Worm (Caenorhabditis elegans) whole organism, late embryonic: ENCODE data around the gene lyst-1.

Experiments used
- elt-2 ChIP-seq: sonication (generic microtip); optimal IDR thresholded peaks from 2 replicates; lab custom pipeline; 2016; ENCODE audit warnings: missing genetic modification reagents, missing genetic modification characterization, missing compliant biosample characterization
- nfya-1 ChIP-seq: sonication (generic microtip); optimal IDR thresholded peaks from 2 replicates; lab custom pipeline; 2017; ENCODE audit warnings: missing genetic modification characterization, mild to moderate bottlenecking, missing compliant biosample characterization, antibody characterized with exemption, moderate library complexity

DNA sequence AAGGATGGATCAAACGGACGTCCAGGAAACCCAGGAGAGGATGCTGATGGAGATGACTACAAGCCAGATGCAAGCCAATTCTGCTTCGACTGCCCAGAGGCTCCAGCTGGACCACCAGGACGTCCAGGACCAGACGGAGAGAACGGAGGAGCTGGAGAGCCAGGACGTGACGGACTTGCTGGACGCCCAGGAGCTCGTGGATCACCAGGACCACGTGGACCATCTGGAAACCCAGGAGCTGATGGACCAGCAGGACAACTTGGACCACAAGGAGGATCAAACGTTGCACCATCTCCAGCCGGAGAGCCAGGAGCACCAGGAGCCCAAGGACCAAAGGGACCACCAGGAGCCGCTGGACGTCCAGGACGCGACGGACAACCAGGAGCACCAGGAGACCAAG, 35.5 kb downstream of the lyst-1 start:
- TF ChIP-seq elt-2 (tag; lab: Kevin White, UChicago) (no peak), nfya-1 (tag; lab: Kevin White, UChicago) (no peak)
